Worm (Caenorhabditis elegans) whole organism, late embryonic: ENCODE data around the gene srp-1.

ENCODE experiments used
- C38D4.7 ChIP-seq: fragments of 200-800 bp; sonication (Bioruptor generic); optimal IDR thresholded peaks from 2 replicates; lab custom pipeline; 2018; ENCODE audit warnings: mild to moderate bottlenecking, missing genetic modification characterization, moderate library complexity, missing compliant biosample characterization
- ama-1 ChIP-seq: fragments of 150-350 bp; optimal IDR thresholded peaks from 2 replicates; lab custom pipeline; 2014
- ceh-24 ChIP-seq: sonication (generic microtip); optimal IDR thresholded peaks from 2 replicates; lab custom pipeline; 2016; ENCODE audit warnings: mild to moderate bottlenecking, missing genetic modification characterization, missing compliant biosample characterization
- dmd-4 ChIP-seq: sonication (generic microtip); optimal IDR thresholded peaks from 2 replicates; lab custom pipeline; 2016; ENCODE audit warnings: borderline replicate concordance, missing genetic modification characterization, missing compliant biosample characterization
- ets-4 ChIP-seq: sonication (generic microtip); optimal IDR thresholded peaks from 2 replicates; lab custom pipeline; 2016; ENCODE audit warnings: missing genetic modification characterization, missing compliant biosample characterization
- fkh-6 ChIP-seq: sonication (generic microtip); optimal IDR thresholded peaks from 2 replicates; lab custom pipeline; 2016; ENCODE audit warnings: missing genetic modification characterization, missing compliant biosample characterization
- hlh-30 ChIP-seq: sonication (generic microtip); optimal IDR thresholded peaks from 2 replicates; lab custom pipeline; 2017; ENCODE audit warnings: antibody characterized with exemption, missing genetic modification characterization, missing compliant biosample characterization; ENCODE audit not compliant: insufficient read depth
- madf-2 ChIP-seq: sonication (generic microtip); optimal IDR thresholded peaks from 2 replicates; lab custom pipeline; 2017; ENCODE audit warnings: missing genetic modification characterization, missing compliant biosample characterization
- nhr-11 ChIP-seq: fragments of 150-350 bp; optimal IDR thresholded peaks from 2 replicates; lab custom pipeline; 2014; ENCODE audit warnings: missing biosample characterization, missing genetic modification characterization
- pha-4 ChIP-seq: fragments of 150-350 bp; optimal IDR thresholded peaks from 2 replicates; lab custom pipeline; 2018; ENCODE audit warnings: missing biosample characterization, missing genetic modification reagents, missing genetic modification characterization
- tbx-2 ChIP-seq: sonication (generic microtip); optimal IDR thresholded peaks from 2 replicates; lab custom pipeline; 2016; ENCODE audit warnings: missing genetic modification characterization, missing compliant biosample characterization
- tbx-7 ChIP-seq: sonication (generic microtip); optimal IDR thresholded peaks from 2 replicates; lab custom pipeline; 2016; ENCODE audit warnings: missing genotype, missing genetic modification characterization, missing compliant biosample characterization
- unc-86 ChIP-seq: sonication (generic microtip); optimal IDR thresholded peaks from 2 replicates; lab custom pipeline; 2016; ENCODE audit warnings: missing genetic modification characterization, missing compliant biosample characterization

DNA sequence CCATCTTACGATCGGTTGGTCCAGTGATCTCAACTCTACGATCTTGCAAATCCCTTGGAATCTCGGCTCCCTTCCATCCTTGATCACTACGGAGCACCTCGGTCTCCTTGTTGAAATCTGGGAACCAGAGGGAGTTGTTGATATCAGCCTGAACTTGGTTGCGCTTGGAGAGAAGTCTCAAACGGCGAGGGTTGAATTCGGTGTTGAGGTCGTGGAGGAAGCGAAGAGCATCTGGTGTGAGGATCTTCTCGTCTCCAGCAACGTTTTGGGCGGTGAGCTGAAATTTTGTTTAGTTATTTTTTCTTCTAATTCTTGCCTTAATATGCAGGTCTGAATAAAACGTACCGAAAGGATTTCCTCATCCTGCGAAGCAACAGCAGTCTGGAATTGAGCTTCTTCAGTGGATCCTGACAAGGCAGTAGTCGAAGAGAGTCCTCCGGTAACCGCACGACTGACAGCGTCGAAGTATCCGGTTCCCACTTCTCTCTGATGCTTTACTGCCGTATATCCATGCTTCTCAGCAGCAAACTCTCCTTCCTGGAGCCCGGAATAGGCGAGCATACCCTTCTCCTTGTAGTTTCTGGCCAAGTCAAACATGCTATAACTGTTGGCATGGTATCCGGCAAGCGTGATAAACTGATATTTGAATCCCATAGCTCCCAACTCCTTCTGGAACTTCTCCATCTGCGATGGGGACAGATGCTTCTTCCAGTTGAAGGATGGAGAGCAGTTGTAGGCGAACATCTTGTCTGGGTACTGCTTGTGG is 27.1 kb upstream of the srp-1 start:
- TF ChIP-seq madf-2, result no peak
- TF ChIP-seq tbx-2 (tag; lab: Kevin White, UChicago), result no peak
- no peak for TF ChIP-seq dmd-4 (tag; lab: Kevin White, UChicago)
- no peak for TF ChIP-seq fkh-6 (tag; lab: Kevin White, UChicago)
- no peak for TF ChIP-seq ceh-24
- TF ChIP-seq unc-86 (tag; lab: Kevin White, UChicago), result no peak
- no peak for TF ChIP-seq nhr-11 (tag; lab: Kevin White, UChicago)
- no peak for TF ChIP-seq ets-4
- TF ChIP-seq ama-1 (lab: Kevin White, UChicago), result no peak
- TF ChIP-seq hlh-30 (tag; lab: Kevin White, UChicago), result no peak
- no peak for TF ChIP-seq pha-4 (tag; lab: Kevin White, UChicago)
- no peak for TF ChIP-seq tbx-7 (tag; lab: Kevin White, UChicago)
- TF ChIP-seq C38D4.7, result no peak
